Fruit fly (Drosophila melanogaster) whole organism, adult: ENCODE results near the gene hgo.

Experiments
- CG11617 ChIP-seq: fragments of 200-800 bp; sonication (Bioruptor generic); optimal IDR thresholded peaks from 2 replicates; lab custom pipeline; 2017; ENCODE audit warnings: mild to moderate bottlenecking, missing biosample characterization, missing genetic modification reagents, missing genetic modification characterization
- CG12768 ChIP-seq: fragments of 200-800 bp; sonication (Bioruptor generic); optimal IDR thresholded peaks from 2 replicates; lab custom pipeline; 2017; ENCODE audit warnings: missing biosample characterization, missing genetic modification characterization, mild to moderate bottlenecking, moderate library complexity, missing genetic modification reagents
- CG14711 ChIP-seq: fragments of 200-800 bp; sonication (Bioruptor generic); optimal IDR thresholded peaks from 2 replicates; lab custom pipeline; 2018; ENCODE audit warnings: missing biosample characterization, mild to moderate bottlenecking, missing genetic modification characterization, moderate library complexity
- CG1620 ChIP-seq: fragments of 200-800 bp; sonication (Bioruptor generic); optimal IDR thresholded peaks from 2 replicates; lab custom pipeline; 2016; ENCODE audit warnings: missing biosample characterization, missing genetic modification characterization
- CG33017 ChIP-seq: fragments of 200-800 bp; sonication (Bioruptor generic); optimal IDR thresholded peaks from 2 replicates; lab custom pipeline; 2018; ENCODE audit warnings: missing biosample characterization, mild to moderate bottlenecking, missing genetic modification characterization, moderate library complexity
- CG5204 ChIP-seq: fragments of 200-800 bp; sonication (Bioruptor generic); optimal IDR thresholded peaks from 2 replicates; lab custom pipeline; 2016; ENCODE audit warnings: missing biosample characterization, missing genetic modification characterization
- CG7045 ChIP-seq: fragments of 200-800 bp; sonication (Bioruptor generic); optimal IDR thresholded peaks from 2 replicates; lab custom pipeline; 2017; ENCODE audit warnings: missing biosample characterization, mild to moderate bottlenecking, missing genetic modification characterization
- CG7101 ChIP-seq: fragments of 200-800 bp; sonication (Bioruptor generic); optimal IDR thresholded peaks from 2 replicates; lab custom pipeline; 2018; ENCODE audit warnings: missing biosample characterization, mild to moderate bottlenecking, missing genetic modification characterization, moderate library complexity
- Clk ChIP-seq: fragments of 200-800 bp; sonication (Bioruptor generic); optimal IDR thresholded peaks from 2 replicates; lab custom pipeline; 2017; ENCODE audit warnings: missing biosample characterization, missing genetic modification characterization
- Crg-1 ChIP-seq: fragments of 200-800 bp; sonication (Bioruptor generic); optimal IDR thresholded peaks from 2 replicates; lab custom pipeline; 2016; ENCODE audit warnings: missing biosample characterization, missing genetic modification characterization
- Hr96 ChIP-seq: fragments of 200-800 bp; sonication (Bioruptor generic); optimal IDR thresholded peaks from 2 replicates; lab custom pipeline; 2016; ENCODE audit warnings: missing biosample characterization, missing genetic modification characterization
- Mnt ChIP-seq: fragments of 200-800 bp; sonication (Bioruptor generic); optimal IDR thresholded peaks from 2 replicates; lab custom pipeline; 2016; ENCODE audit warnings: missing biosample characterization, mild to moderate bottlenecking, missing genetic modification characterization
- bab1 ChIP-seq: fragments of 200-800 bp; sonication (Bioruptor generic); optimal IDR thresholded peaks from 3 replicates; lab custom pipeline; 2019; ENCODE audit warnings: missing biosample characterization, mild to moderate bottlenecking, missing genetic modification characterization, moderate library complexity
- cic ChIP-seq: fragments of 200-800 bp; sonication (Bioruptor generic); optimal IDR thresholded peaks from 2 replicates; lab custom pipeline; 2017; ENCODE audit warnings: missing biosample characterization, mild to moderate bottlenecking, missing genetic modification characterization, moderate library complexity
- cnc ChIP-seq, 2 experiments: fragments of >200 bp; optimal IDR thresholded peaks; 2 replicates each; lab custom pipeline; 2017
- kay ChIP-seq: fragments of 200-800 bp; sonication (Bioruptor generic); peaks from one replicate; lab custom pipeline; 2016; ENCODE audit warnings: missing biosample characterization, missing genetic modification characterization, borderline replicate concordance
- ovo ChIP-seq: fragments of 200-800 bp; sonication (Bioruptor generic); optimal IDR thresholded peaks from 2 replicates; lab custom pipeline; 2016; ENCODE audit warnings: missing biosample characterization, missing genetic modification characterization
- pad ChIP-seq: fragments of 200-800 bp; sonication (Bioruptor generic); optimal IDR thresholded peaks from 3 replicates; lab custom pipeline; 2017; ENCODE audit warnings: missing biosample characterization, missing genetic modification characterization, mild to moderate bottlenecking, moderate library complexity, missing genetic modification reagents
- tj ChIP-seq: fragments of 200-800 bp; sonication (Bioruptor generic); optimal IDR thresholded peaks from 3 replicates; lab custom pipeline; 2017; ENCODE audit warnings: missing biosample characterization, mild to moderate bottlenecking, missing genetic modification characterization, moderate library complexity
- toe ChIP-seq: fragments of 200-800 bp; sonication (Bioruptor generic); optimal IDR thresholded peaks from 2 replicates; lab custom pipeline; 2016; ENCODE audit warnings: missing biosample characterization, missing genetic modification characterization

hgo gene

dm6 chr2L:11168684-11169549 is 32.7 kb downstream of the hgo start:
- TF ChIP-seq pad (GFP tag; lab: Kevin White, UChicago) (peak; percentile 22), tj (GFP tag; lab: Kevin White, UChicago) (peak; percentile 95), CG11617 (GFP tag; lab: Kevin White, UChicago) (no peak)

- TF ChIP-seq CG7045 (GFP tag; lab: Kevin White, UChicago) (no peak), pad (GFP tag; lab: Kevin White, UChicago) (no peak), Crg-1 (no peak), bab1 (GFP tag; lab: Kevin White, UChicago) (no peak), cnc (optimal IDR thresholded peaks at IDR 0.05; lab: Kevin White, UChicago) (no peak), Hr96 (GFP tag; lab: Kevin White, UChicago) (no peak), tj (GFP tag; lab: Kevin White, UChicago) (no peak), Mnt (GFP tag; lab: Kevin White, UChicago) (no peak), CG1620 (GFP tag; lab: Kevin White, UChicago) (no peak), toe (GFP tag; lab: Kevin White, UChicago) (no peak), CG11617 (GFP tag; lab: Kevin White, UChicago) (no peak), CG12768 (no peak), kay (GFP tag; lab: Kevin White, UChicago) (no peak), cic (GFP tag; lab: Kevin White, UChicago) (no peak), CG5204 (GFP tag; lab: Kevin White, UChicago) (no peak), CG33017 (tag; lab: Kevin White, UChicago) (no peak), CG14711 (tag; lab: Kevin White, UChicago) (no peak), Clk (GFP tag; lab: Kevin White, UChicago) (no peak), CG7101 (tag; lab: Kevin White, UChicago) (no peak)
Measured at dm6 chr2L:11169904-11170303, 33.7 kb downstream of the hgo start.

dm6 chr2L:11170549-11170948 is 34.4 kb downstream of the hgo start:
- no peak for TF ChIP-seq CG7045 (GFP tag; lab: Kevin White, UChicago)
- no peak for TF ChIP-seq CG12768
- no peak for TF ChIP-seq Clk (GFP tag; lab: Kevin White, UChicago)
- no peak for TF ChIP-seq toe (GFP tag; lab: Kevin White, UChicago)
- no peak for TF ChIP-seq Hr96 (GFP tag; lab: Kevin White, UChicago)
- TF ChIP-seq CG33017 (tag; lab: Kevin White, UChicago), result no peak

dm6 chr2L:11171615-11172356 is 35.6 kb downstream of the hgo start, which contains the start of gene Vm32E:
Gene Vm32E, minus strand, starts transcription at chr2L:11171665.
- no peak for TF ChIP-seq cic (GFP tag; lab: Kevin White, UChicago)
- no peak for TF ChIP-seq Clk (GFP tag; lab: Kevin White, UChicago)
- TF ChIP-seq toe (GFP tag; lab: Kevin White, UChicago), result no peak
- TF ChIP-seq tj (GFP tag; lab: Kevin White, UChicago), result peak; percentile 89
- TF ChIP-seq kay (GFP tag; lab: Kevin White, UChicago), result peak; percentile 50

- no peak for TF ChIP-seq CG7101 (tag; lab: Kevin White, UChicago)
- TF ChIP-seq ovo, result no peak
- no peak for TF ChIP-seq CG14711 (tag; lab: Kevin White, UChicago)
- no peak for TF ChIP-seq CG33017 (tag; lab: Kevin White, UChicago)
- no peak for TF ChIP-seq CG7045 (GFP tag; lab: Kevin White, UChicago)
- no peak for TF ChIP-seq toe (GFP tag; lab: Kevin White, UChicago)
Measured at dm6 chr2L:11175393-11176258, 39.4 kb downstream of the hgo start.

dm6 chr2L:11178334-11178733 is 42.1 kb downstream of the hgo start:
- no peak for TF ChIP-seq cic (GFP tag; lab: Kevin White, UChicago)
- TF ChIP-seq CG11617 (GFP tag; lab: Kevin White, UChicago), result no peak
- TF ChIP-seq CG5204 (GFP tag; lab: Kevin White, UChicago), result no peak
- no peak for TF ChIP-seq CG1620 (GFP tag; lab: Kevin White, UChicago)
